Worm (Caenorhabditis elegans): ENCODE results near the gene yif-1.

The yif-1 gene

ce11 chrV:10031384-10032171, 23.1 kb downstream of the yif-1 start:
- TF ChIP-seq nhr-90 (tag; optimal IDR thresholded peaks at IDR 0.05; ENCODE audit: poor library complexity) (peak; percentile 58), rnt-1 (tag; optimal IDR thresholded peaks at IDR 0.05) (peak; percentile 18), ama-1 (optimal IDR thresholded peaks at IDR 0.05) (no peak), elt-3 (tag; optimal IDR thresholded peaks at IDR 0.05) (peak in 1 of 6 experiments; percentile 14), skn-1 (tag; optimal IDR thresholded peaks at IDR 0.05) (peak; percentile 13), nhr-85 (tag) (peak; percentile 84), tbx-2 (tag; optimal IDR thresholded peaks at IDR 0.05) (peak; percentile 17), hpl-2 (GFP tag; optimal IDR thresholded peaks at IDR 0.05) (no peak), aly-2 (tag; optimal IDR thresholded peaks at IDR 0.05) (no peak), unc-62 (GFP tag; optimal IDR thresholded peaks at IDR 0.05) (no peak), ceh-90 (tag; optimal IDR thresholded peaks at IDR 0.05) (peak; percentile 60), elt-2 (tag; optimal IDR thresholded peaks at IDR 0.05) (peak; percentile 40), zip-4 (GFP tag; optimal IDR thresholded peaks at IDR 0.05) (no peak), aha-1 (tag; optimal IDR thresholded peaks at IDR 0.05) (no peak), lin-14 (GFP tag; optimal IDR thresholded peaks at IDR 0.05) (peak; percentile 36), lsy-2 (tag; optimal IDR thresholded peaks at IDR 0.05) (peak; percentile 23 to 71), dpl-1 (GFP tag; optimal IDR thresholded peaks at IDR 0.05) (peak; percentile 91 to 95 (median 93)), fkh-4 (tag; optimal IDR thresholded peaks at IDR 0.05; ENCODE audit: borderline replicate concordance) (no peak), sup-37 (GFP tag; optimal IDR thresholded peaks at IDR 0.05) (no peak), mep-1 (tag; optimal IDR thresholded peaks at IDR 0.05) (peak; percentile 60), C04F5.9 (tag; optimal IDR thresholded peaks at IDR 0.05) (no peak), nhr-19 (GFP tag; conservative IDR thresholded peaks at IDR 0.05) (peak; percentile 54), efl-3 (GFP tag; optimal IDR thresholded peaks at IDR 0.05) (no peak), unc-130 (tag; optimal IDR thresholded peaks at IDR 0.05) (no peak), C16A3.4 (tag; optimal IDR thresholded peaks at IDR 0.05) (peak; percentile 36), nhr-47 (tag; optimal IDR thresholded peaks at IDR 0.05) (peak; percentile 58), egl-13 (tag; optimal IDR thresholded peaks at IDR 0.05) (no peak), blmp-1 (tag; optimal IDR thresholded peaks at IDR 0.05) (peak; percentile 29), nhr-77 (tag; optimal IDR thresholded peaks at IDR 0.05) (peak; percentile 29), fkh-8 (tag; optimal IDR thresholded peaks at IDR 0.05) (no peak), swsn-7 (tag; optimal IDR thresholded peaks at IDR 0.05) (peak; percentile 25), lin-35 (GFP tag; optimal IDR thresholded peaks at IDR 0.05) (peak; percentile 94 to 96), dsc-1 (tag; optimal IDR thresholded peaks at IDR 0.05) (peak; percentile 21), snu-23 (GFP tag; optimal IDR thresholded peaks at IDR 0.05) (peak; percentile 70), efl-1 (optimal IDR thresholded peaks at IDR 0.05) (peak; percentile 96 to 97), efl-1 (GFP tag; optimal IDR thresholded peaks at IDR 0.05 in 1 of 2) (peak; percentile 94 to 99), snpc-4 (tag; optimal IDR thresholded peaks at IDR 0.05) (no peak), nhr-71 (tag; optimal IDR thresholded peaks at IDR 0.05) (peak; percentile 67), jun-1 (tag; optimal IDR thresholded peaks at IDR 0.05) (peak; percentile 51), lir-3 (tag; optimal IDR thresholded peaks at IDR 0.05; ENCODE audit: poor library complexity) (peak; percentile 33), lin-39 (tag; optimal IDR thresholded peaks at IDR 0.05) (peak; percentile 5), isw-1 (GFP tag; IDR thresholded peaks at IDR 0.05) (peak; percentile 30; the same call in 1 of the 2 replicates), xbp-1 (tag; optimal IDR thresholded peaks at IDR 0.05) (peak; percentile 43), F16B12.6 (tag; optimal IDR thresholded peaks at IDR 0.05) (peak; percentile 92), egl-27 (tag; optimal IDR thresholded peaks at IDR 0.05) (no peak), lin-13 (GFP tag; optimal IDR thresholded peaks at IDR 0.05) (peak; percentile 59), nhr-20 (tag; optimal IDR thresholded peaks at IDR 0.05) (peak; percentile 55), ceh-82 (tag; optimal IDR thresholded peaks at IDR 0.05) (peak in 2 of 3 experiments; percentile 18 to 21)

Measured in whole organism, L1 larva.